Fruit fly (Drosophila melanogaster): ENCODE results near the gene CG11885.

CG11885 gene

dm6 chr2L:440638-441454 is 19.6 kb upstream of the CG11885 start (continued):
- TF ChIP-seq kah (GFP tag; optimal IDR thresholded peaks at IDR 0.05), result no peak
- TF ChIP-seq CG10209 (GFP tag; optimal IDR thresholded peaks at IDR 0.05), result peak; percentile 37
- no peak for TF ChIP-seq CG1647 (GFP tag; optimal IDR thresholded peaks at IDR 0.05)
- no peak for TF ChIP-seq pnt (GFP tag; optimal IDR thresholded peaks at IDR 0.05)
- no peak for TF ChIP-seq HmgD (GFP tag; optimal IDR thresholded peaks at IDR 0.05)
- no peak for TF ChIP-seq CG13123 (GFP tag; optimal IDR thresholded peaks at IDR 0.05)
- TF ChIP-seq tio (GFP tag; optimal IDR thresholded peaks at IDR 0.05), result peak; percentile 55
- no peak for TF ChIP-seq CG1024 (GFP tag; IDR thresholded peaks at IDR 0.05)
- no peak for TF ChIP-seq Gsc (GFP tag; IDR thresholded peaks at IDR 0.05)
- no peak for TF ChIP-seq dpn (GFP tag; optimal IDR thresholded peaks at IDR 0.05)
- TF ChIP-seq CG11696 (GFP tag; IDR thresholded peaks at IDR 0.05), result no peak
- peak; percentile 58 for TF ChIP-seq CG30431 (GFP tag; optimal IDR thresholded peaks at IDR 0.05)
- 0 out of 2 replicates have a peak, but pooled peaks have one; percentile 14 for TF ChIP-seq Drgx (GFP tag; IDR thresholded peaks at IDR 0.05)
- no peak for TF ChIP-seq CG4617 (GFP tag; optimal IDR thresholded peaks at IDR 0.05; ENCODE audit: borderline replicate concordance)
- no peak for TF ChIP-seq ERR (GFP tag; optimal IDR thresholded peaks at IDR 0.05)
- no peak for TF ChIP-seq CG5953 (GFP tag; IDR thresholded peaks at IDR 0.05)
- TF ChIP-seq lola (GFP tag; optimal IDR thresholded peaks at IDR 0.05), result peak in 1 of 3 experiments; percentile 95
- TF ChIP-seq CG32772 (GFP tag; IDR thresholded peaks at IDR 0.05), result no peak
- TF ChIP-seq Camta (GFP tag; optimal IDR thresholded peaks at IDR 0.05), result no peak
- peak in 1 of 3 experiments; percentile 17 for TF ChIP-seq Stat92E (GFP tag; optimal IDR thresholded peaks at IDR 0.05)
- TF ChIP-seq tx (GFP tag; optimal IDR thresholded peaks at IDR 0.05), result no peak
- no peak for TF ChIP-seq CG31365 (tag; optimal IDR thresholded peaks at IDR 0.05)
- TF ChIP-seq HLH3B (GFP tag; IDR thresholded peaks at IDR 0.05), result no peak
- no peak for TF ChIP-seq vfl (GFP tag; optimal IDR thresholded peaks at IDR 0.05)
- TF ChIP-seq CG34224 (GFP tag; IDR thresholded peaks at IDR 0.05; ENCODE audit: partially characterized antibody), result no peak
- no peak for TF ChIP-seq ato (GFP tag; IDR thresholded peaks at IDR 0.05; ENCODE audit: partially characterized antibody)
- TF ChIP-seq tgo (GFP tag; IDR thresholded peaks at IDR 0.05), result no peak; the same call in 2 of the 3 replicates
- no peak for TF ChIP-seq Awh (GFP tag; IDR thresholded peaks at IDR 0.05)
- no peak for TF ChIP-seq CG6683 (GFP tag; optimal IDR thresholded peaks at IDR 0.05)
- peak; percentile 14 for TF ChIP-seq PHDP (tag; optimal IDR thresholded peaks at IDR 0.05)
- TF ChIP-seq TFAM (GFP tag; optimal IDR thresholded peaks at IDR 0.05), result no peak
- no peak for TF ChIP-seq slou (GFP tag; optimal IDR thresholded peaks at IDR 0.05)
- TF ChIP-seq Sin3A (optimal IDR thresholded peaks at IDR 0.05), result no peak
- no peak for TF ChIP-seq CG6272 (GFP tag; IDR thresholded peaks at IDR 0.05)
- TF ChIP-seq H2.0 (GFP tag; IDR thresholded peaks at IDR 0.05), result no peak
- TF ChIP-seq Dad (GFP tag; optimal IDR thresholded peaks at IDR 0.05), result no peak
- TF ChIP-seq CG18619 (GFP tag; optimal IDR thresholded peaks at IDR 0.05), result peak; percentile 9
- no peak for TF ChIP-seq inv (GFP tag; IDR thresholded peaks at IDR 0.05; ENCODE audit: partially characterized antibody)
- TF ChIP-seq CG2712 (tag; optimal IDR thresholded peaks at IDR 0.05), result peak; percentile 88
- TF ChIP-seq CG10366 (GFP tag; IDR thresholded peaks at IDR 0.05), result no peak
- no peak for TF ChIP-seq NFAT (GFP tag; IDR thresholded peaks at IDR 0.05)
- no peak for TF ChIP-seq bowl (GFP tag; IDR thresholded peaks at IDR 0.05)
- TF ChIP-seq exex (tag; optimal IDR thresholded peaks at IDR 0.05), result no peak
- TF ChIP-seq psq (GFP tag; optimal IDR thresholded peaks at IDR 0.05), result peak; percentile 34
- TF ChIP-seq ind (GFP tag; optimal IDR thresholded peaks at IDR 0.05), result no peak
- TF ChIP-seq amos (GFP tag; IDR thresholded peaks at IDR 0.05; ENCODE audit: partially characterized antibody), result no peak
- TF ChIP-seq CG12942 (GFP tag; optimal IDR thresholded peaks at IDR 0.05), result no peak
- TF ChIP-seq cas (GFP tag; IDR thresholded peaks at IDR 0.05), result no peak
- TF ChIP-seq Fer2 (tag; optimal IDR thresholded peaks at IDR 0.05), result no peak
- TF ChIP-seq bigmax (GFP tag; optimal IDR thresholded peaks at IDR 0.05), result no peak

Data from whole organism, embryonic.